Worm (Caenorhabditis elegans): ENCODE data around the gene F53G2.2.
A peak's percentile ranks its signal among the peaks of the same experiment; 100 is the strongest.

DNA sequence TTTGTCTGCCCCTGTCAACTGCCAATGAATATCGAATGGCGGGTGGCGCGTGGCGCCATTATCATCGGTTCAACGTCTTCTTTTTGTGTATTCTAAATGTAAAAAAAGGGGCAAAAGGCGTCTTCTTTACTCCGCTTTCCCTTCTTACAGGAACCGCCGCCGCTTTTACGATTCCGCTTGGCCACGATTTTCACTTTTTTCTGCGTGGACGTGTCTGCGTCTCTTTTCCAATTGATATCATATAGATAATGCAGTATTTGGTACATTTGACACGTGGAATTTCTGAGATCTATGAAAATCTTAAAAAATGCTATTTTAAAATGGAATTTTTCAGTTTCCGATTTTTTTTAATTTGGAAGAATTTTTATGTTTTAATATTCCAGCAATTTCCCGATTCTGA lies 46.2 kb upstream of the F53G2.2 start:
- no peak for TF ChIP-seq lin-13 (GFP tag; optimal IDR thresholded peaks at IDR 0.05)
- TF ChIP-seq aly-2 (tag; optimal IDR thresholded peaks at IDR 0.05): no peak
- no peak for TF ChIP-seq nhr-237 (tag; optimal IDR thresholded peaks at IDR 0.05)
- TF ChIP-seq blmp-1 (tag; optimal IDR thresholded peaks at IDR 0.05; ENCODE audit: insufficient read depth): peak; percentile 73
- TF ChIP-seq nhr-6 (tag; optimal IDR thresholded peaks at IDR 0.05): no peak
